Fruit fly (Drosophila melanogaster): ENCODE results near the gene E2f1.

The E2f1 gene

dm6 chr3R:21619117-21619650 lies 41.5 kb downstream of the E2f1 start, which contains the start of gene InR (continued):
- TF ChIP-seq Met (GFP tag; optimal IDR thresholded peaks at IDR 0.05) (peak; percentile 73), CG6163 (GFP tag; IDR thresholded peaks at IDR 0.05) (no peak), CG6792 (GFP tag; optimal IDR thresholded peaks at IDR 0.05) (peak; percentile 60), OdsH (GFP tag; optimal IDR thresholded peaks at IDR 0.05) (peak; percentile 54), svp (GFP tag) (peak; percentile 87), CG10631 (GFP tag; optimal IDR thresholded peaks at IDR 0.05) (peak; percentile 37), Lpt (GFP tag; optimal IDR thresholded peaks at IDR 0.05) (peak; percentile 46), CG6808 (GFP tag; optimal IDR thresholded peaks at IDR 0.05) (no peak), CG8632 (GFP tag; optimal IDR thresholded peaks at IDR 0.05) (peak; percentile 14), fkh (GFP tag; optimal IDR thresholded peaks at IDR 0.05) (peak; percentile 78), esn (GFP tag; optimal IDR thresholded peaks at IDR 0.05) (peak; percentile 79), Gug (GFP tag; IDR thresholded peaks at IDR 0.05) (no peak), Blimp-1 (GFP tag; optimal IDR thresholded peaks at IDR 0.05) (peak; percentile 3), topi (GFP tag; optimal IDR thresholded peaks at IDR 0.05) (peak; percentile 65), ss (GFP tag; optimal IDR thresholded peaks at IDR 0.05) (peak; percentile 60 to 68), CG1621 (tag; optimal IDR thresholded peaks at IDR 0.05) (peak; percentile 40), CG16779 (tag; optimal IDR thresholded peaks at IDR 0.05) (peak; percentile 22), net (GFP tag; optimal IDR thresholded peaks at IDR 0.05) (peak; percentile 64), Hr4 (GFP tag; optimal IDR thresholded peaks at IDR 0.05) (peak; percentile 39), cyc (GFP tag; optimal IDR thresholded peaks at IDR 0.05) (peak; percentile 86), Sox102F (GFP tag; optimal IDR thresholded peaks at IDR 0.05) (peak; percentile 62), salr (GFP tag; optimal IDR thresholded peaks at IDR 0.05) (peak in 1 of 2 experiments; percentile 47), Eip75B (GFP tag; optimal IDR thresholded peaks at IDR 0.05) (peak; percentile 67)

dm6 chr3R:21618299-21619116 lies 42.2 kb downstream of the E2f1 start:
- TF ChIP-seq CG8632 (GFP tag; optimal IDR thresholded peaks at IDR 0.05) (no peak), topi (GFP tag; optimal IDR thresholded peaks at IDR 0.05) (no peak), cyc (GFP tag; optimal IDR thresholded peaks at IDR 0.05) (no peak), esn (GFP tag; optimal IDR thresholded peaks at IDR 0.05) (no peak), Sox14 (GFP tag; optimal IDR thresholded peaks at IDR 0.05) (peak; percentile 25), Eip78C (GFP tag) (peak; percentile 21), Lpt (GFP tag; optimal IDR thresholded peaks at IDR 0.05) (peak; percentile 58), Blimp-1 (GFP tag; optimal IDR thresholded peaks at IDR 0.05) (no peak), ss (GFP tag; optimal IDR thresholded peaks at IDR 0.05) (peak; percentile 58 to 63), svp (GFP tag) (no peak), Eip93F (GFP tag; optimal IDR thresholded peaks at IDR 0.05) (no peak), CG10669 (GFP tag; optimal IDR thresholded peaks at IDR 0.05) (peak; percentile 47), fkh (GFP tag; optimal IDR thresholded peaks at IDR 0.05) (peak; percentile 93), Met (GFP tag; optimal IDR thresholded peaks at IDR 0.05) (no peak), Gug (GFP tag; IDR thresholded peaks at IDR 0.05) (no peak), CG15336 (GFP tag; IDR thresholded peaks at IDR 0.05) (no peak), spab (GFP tag; optimal IDR thresholded peaks at IDR 0.05) (no peak), CG11294 (GFP tag; IDR thresholded peaks at IDR 0.05) (no peak), net (GFP tag; optimal IDR thresholded peaks at IDR 0.05) (peak; percentile 14), CG1621 (tag; optimal IDR thresholded peaks at IDR 0.05) (peak; percentile 50), CG11902 (GFP tag; optimal IDR thresholded peaks at IDR 0.05) (no peak), fd59A (GFP tag; optimal IDR thresholded peaks at IDR 0.05) (no peak), Smox (GFP tag; optimal IDR thresholded peaks at IDR 0.05) (no peak), CG8319 (GFP tag; optimal IDR thresholded peaks at IDR 0.05) (no peak), CG4318 (GFP tag; optimal IDR thresholded peaks at IDR 0.05) (no peak), CG3032 (tag; optimal IDR thresholded peaks at IDR 0.05) (peak; percentile 18), dsx (GFP tag; optimal IDR thresholded peaks at IDR 0.05; ENCODE audit: poor library complexity, severe bottlenecking) (peak; percentile 88), Sox15 (GFP tag; optimal IDR thresholded peaks at IDR 0.05) (no peak), Eip75B (GFP tag; optimal IDR thresholded peaks at IDR 0.05) (peak; percentile 29), acj6 (GFP tag; optimal IDR thresholded peaks at IDR 0.05) (no peak), dac (GFP tag; optimal IDR thresholded peaks at IDR 0.05) (no peak), salr (GFP tag; optimal IDR thresholded peaks at IDR 0.05) (peak; percentile 8 to 61), CG6808 (GFP tag; optimal IDR thresholded peaks at IDR 0.05) (peak; percentile 71), CG31627 (GFP tag; optimal IDR thresholded peaks at IDR 0.05) (no peak), CG10631 (GFP tag; optimal IDR thresholded peaks at IDR 0.05) (no peak), CG6854 (GFP tag; optimal IDR thresholded peaks at IDR 0.05) (peak; percentile 45), CG3919 (GFP tag; optimal IDR thresholded peaks at IDR 0.05) (peak; percentile 27), CG34406 (GFP tag; optimal IDR thresholded peaks at IDR 0.05) (no peak), CG6792 (GFP tag; optimal IDR thresholded peaks at IDR 0.05) (no peak), CG7368 (GFP tag; optimal IDR thresholded peaks at IDR 0.05) (no peak)

All from whole organism, prepupa.